Worm (Caenorhabditis elegans) whole organism, late embryonic: ENCODE data around the gene pmpl-1.

Experiments used
- C08G9.2 ChIP-seq: sonication (generic microtip); optimal IDR thresholded peaks from 2 replicates; lab custom pipeline; 2016; ENCODE audit warnings: mild to moderate bottlenecking, missing genetic modification characterization, moderate library complexity, missing compliant biosample characterization
- C38D4.7 ChIP-seq: fragments of 200-800 bp; sonication (Bioruptor generic); optimal IDR thresholded peaks from 2 replicates; lab custom pipeline; 2018; ENCODE audit warnings: mild to moderate bottlenecking, missing genetic modification characterization, moderate library complexity, missing compliant biosample characterization
- K02D7.2 ChIP-seq: sonication (generic microtip); optimal IDR thresholded peaks from 2 replicates; lab custom pipeline; 2017; ENCODE audit warnings: mild to moderate bottlenecking, missing genetic modification characterization, missing compliant biosample characterization
- ceh-19 ChIP-seq: fragments of 200-800 bp; sonication (Bioruptor generic); optimal IDR thresholded peaks from 2 replicates; lab custom pipeline; 2018; ENCODE audit warnings: mild to moderate bottlenecking, missing genetic modification characterization, missing compliant biosample characterization
- ceh-30 ChIP-seq: fragments of 150-350 bp; optimal IDR thresholded peaks from 2 replicates; lab custom pipeline; 2014; ENCODE audit warnings: missing biosample characterization, missing genetic modification characterization
- ceh-45 ChIP-seq: fragments of 200-800 bp; sonication (Bioruptor generic); IDR thresholded peaks from 2 replicates; pipeline ENCODE4 v1.3.6; 2022; ENCODE audit warnings: missing genetic modification reagents, missing genetic modification characterization, missing compliant biosample characterization
- ceh-9 ChIP-seq: sonication (generic microtip); optimal IDR thresholded peaks from 2 replicates; lab custom pipeline; 2016; ENCODE audit warnings: mild to moderate bottlenecking, missing genetic modification characterization, inconsistent platforms, missing compliant biosample characterization
- dve-1 ChIP-seq: sonication (generic microtip); optimal IDR thresholded peaks from 2 replicates; lab custom pipeline; 2017; ENCODE audit warnings: antibody characterized with exemption, mild to moderate bottlenecking, missing genetic modification characterization, missing compliant biosample characterization
- elt-2 ChIP-seq: sonication (generic microtip); optimal IDR thresholded peaks from 2 replicates; lab custom pipeline; 2016; ENCODE audit warnings: missing genetic modification reagents, missing genetic modification characterization, missing compliant biosample characterization
- fkh-10 ChIP-seq: fragments of 150-350 bp; optimal IDR thresholded peaks from 2 replicates; lab custom pipeline; 2014; ENCODE audit warnings: missing biosample characterization, missing genetic modification reagents, missing genetic modification characterization
- gmeb-2 ChIP-seq: sonication (generic microtip); optimal IDR thresholded peaks from 2 replicates; lab custom pipeline; 2016; ENCODE audit warnings: missing genetic modification characterization, inconsistent platforms, missing compliant biosample characterization
- hlh-8 ChIP-seq: sonication (generic microtip); optimal IDR thresholded peaks from 2 replicates; lab custom pipeline; 2016; ENCODE audit warnings: missing genotype, missing genetic modification characterization, missing compliant biosample characterization
- lim-6 ChIP-seq: sonication (generic microtip); optimal IDR thresholded peaks from 2 replicates; lab custom pipeline; 2016; ENCODE audit warnings: missing genetic modification characterization, missing compliant biosample characterization
- lin-11 ChIP-seq: fragments of 200-800 bp; sonication (Bioruptor generic); optimal IDR thresholded peaks from 2 replicates; lab custom pipeline; 2018; ENCODE audit warnings: mild to moderate bottlenecking, missing genetic modification characterization, missing compliant biosample characterization
- mec-3 ChIP-seq: sonication (generic microtip); optimal IDR thresholded peaks from 2 replicates; lab custom pipeline; 2016; ENCODE audit warnings: borderline replicate concordance, missing genetic modification characterization, missing compliant biosample characterization
- nhr-11 ChIP-seq: fragments of 150-350 bp; optimal IDR thresholded peaks from 2 replicates; lab custom pipeline; 2014; ENCODE audit warnings: missing biosample characterization, missing genetic modification characterization
- nhr-232 ChIP-seq: sonication (generic microtip); optimal IDR thresholded peaks from 2 replicates; lab custom pipeline; 2016; ENCODE audit warnings: missing genetic modification characterization, missing compliant biosample characterization
- pax-1 ChIP-seq: fragments of 150-350 bp; optimal IDR thresholded peaks from 2 replicates; lab custom pipeline; 2014; ENCODE audit warnings: missing biosample characterization, missing genetic modification characterization
- pqm-1 ChIP-seq: sonication (generic microtip); optimal IDR thresholded peaks from 2 replicates; lab custom pipeline; 2016; ENCODE audit warnings: missing genetic modification characterization, missing compliant biosample characterization
- ref-2 ChIP-seq: sonication (generic microtip); optimal IDR thresholded peaks from 2 replicates; lab custom pipeline; 2016; ENCODE audit warnings: missing genetic modification characterization, missing compliant biosample characterization
- syd-9 ChIP-seq: sonication (generic microtip); optimal IDR thresholded peaks from 2 replicates; lab custom pipeline; 2016; ENCODE audit warnings: mild to moderate bottlenecking, missing genetic modification characterization, moderate library complexity, missing compliant biosample characterization
- unc-3 ChIP-seq, 2 experiments: fragments of 200-800 bp in 1 of 2; sonication (Bioruptor generic) in 1 of 2; sonication (generic microtip) in 1 of 2; conservative IDR thresholded peaks in 1 of 2; optimal IDR thresholded peaks in 1 of 2; 2 replicates each; pipeline versions ENCODE4 v1.3.6 to Lab custom; 2016 to 2022; ENCODE audit warnings: missing compliant biosample characterization in 2 of 2, missing genetic modification characterization in 2 of 2, missing genetic modification reagents in 1 of 2
- unc-86 ChIP-seq: sonication (generic microtip); optimal IDR thresholded peaks from 2 replicates; lab custom pipeline; 2016; ENCODE audit warnings: missing genetic modification characterization, missing compliant biosample characterization
- zip-5 ChIP-seq: sonication (generic microtip); optimal IDR thresholded peaks from 2 replicates; lab custom pipeline; 2016; ENCODE audit warnings: missing genetic modification characterization, missing compliant biosample characterization
- ztf-16 ChIP-seq: sonication (generic microtip); optimal IDR thresholded peaks from 2 replicates; lab custom pipeline; 2017; ENCODE audit warnings: missing genetic modification characterization, missing compliant biosample characterization

The pmpl-1 gene

DNA sequence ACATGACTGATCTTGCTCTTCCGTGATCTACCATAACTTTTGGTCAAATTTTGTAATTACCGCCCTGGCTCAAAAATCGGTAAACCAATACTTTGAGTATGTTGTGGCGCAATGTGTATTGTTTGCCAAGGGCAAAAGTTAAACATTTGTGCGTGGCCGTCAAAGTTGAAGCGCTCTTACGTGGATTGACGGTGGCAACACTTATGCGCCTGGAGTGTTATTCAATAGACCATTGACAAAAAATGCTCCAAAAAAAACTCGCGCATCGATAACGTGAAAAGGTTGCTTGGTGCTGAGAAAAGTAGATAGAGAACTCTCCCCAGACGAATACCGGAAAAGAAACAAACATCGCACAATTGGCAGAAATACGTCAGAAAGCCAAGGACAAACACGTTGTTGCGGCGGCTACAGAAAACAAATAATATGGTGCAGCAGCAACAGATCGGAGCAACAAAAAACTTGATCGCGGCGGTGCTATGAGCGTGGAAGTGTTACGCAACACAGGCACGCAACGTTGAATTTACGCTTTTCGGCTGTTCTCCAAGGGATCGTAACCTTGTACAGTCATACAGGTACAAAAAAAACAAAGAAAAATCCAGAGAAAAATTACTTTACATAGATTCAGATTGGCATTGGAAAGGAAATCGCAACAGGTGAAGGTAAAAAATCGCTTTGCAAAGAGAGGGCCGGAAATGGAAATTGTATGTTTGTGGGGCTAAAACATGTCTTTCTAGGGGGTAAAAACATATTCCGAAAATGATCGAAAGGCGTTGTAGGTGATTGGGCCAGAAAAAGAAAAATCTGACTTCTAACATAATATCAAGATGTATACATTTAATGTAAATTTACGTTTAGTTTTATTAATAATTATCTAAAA lies 46.4 kb downstream of the pmpl-1 start:
- peak; percentile 15 for TF ChIP-seq dve-1 (tag; lab: Kevin White, UChicago)
- TF ChIP-seq gmeb-2, result no peak
- no peak for TF ChIP-seq lin-11 (tag; lab: Kevin White, UChicago)
- TF ChIP-seq pqm-1 (tag; lab: Kevin White, UChicago), result no peak
- TF ChIP-seq K02D7.2, result no peak

ce11 chrX:3835632-3836031 lies 47.8 kb downstream of the pmpl-1 start:
- TF ChIP-seq lim-6 (tag; lab: Kevin White, UChicago), result no peak
- TF ChIP-seq mec-3, result no peak
- no peak for TF ChIP-seq ztf-16 (tag; lab: Kevin White, UChicago)
- TF ChIP-seq hlh-8 (tag; lab: Kevin White, UChicago), result no peak
- TF ChIP-seq fkh-10 (GFP tag; lab: Kevin White, UChicago), result no peak
- no peak for TF ChIP-seq ceh-19 (GFP tag; lab: Kevin White, UChicago)
- TF ChIP-seq nhr-232 (tag; lab: Kevin White, UChicago), result no peak
- no peak for TF ChIP-seq zip-5 (tag; lab: Kevin White, UChicago)
- no peak for TF ChIP-seq pax-1 (tag; lab: Kevin White, UChicago)
- TF ChIP-seq pqm-1 (tag; lab: Kevin White, UChicago), result no peak
- no peak for TF ChIP-seq nhr-11 (tag; lab: Kevin White, UChicago)
- TF ChIP-seq elt-2, result no peak
- no peak for TF ChIP-seq ceh-45 (GFP tag; lab: Robert Waterston, UW)
- no peak for TF ChIP-seq ceh-9 (tag; lab: Kevin White, UChicago)
- no peak for TF ChIP-seq unc-3 (GFP tag; conservative IDR thresholded peaks at IDR 0.05; lab: Robert Waterston, UW)
- no peak for TF ChIP-seq unc-3 (tag; optimal IDR thresholded peaks at IDR 0.05; lab: Kevin White, UChicago)
- no peak for TF ChIP-seq unc-86 (tag; lab: Kevin White, UChicago)
- TF ChIP-seq C08G9.2 (tag; lab: Kevin White, UChicago), result no peak
- no peak for TF ChIP-seq C38D4.7
- no peak for TF ChIP-seq ceh-30 (tag; lab: Kevin White, UChicago)

ce11 chrX:3837752-3838159 lies 49.9 kb downstream of the pmpl-1 start:
- peak; percentile 40 for TF ChIP-seq ref-2 (tag; lab: Kevin White, UChicago)
- no peak for TF ChIP-seq syd-9 (tag; lab: Kevin White, UChicago)
